Worm (Caenorhabditis elegans): ENCODE measurements around the gene sptf-2.

DNA sequence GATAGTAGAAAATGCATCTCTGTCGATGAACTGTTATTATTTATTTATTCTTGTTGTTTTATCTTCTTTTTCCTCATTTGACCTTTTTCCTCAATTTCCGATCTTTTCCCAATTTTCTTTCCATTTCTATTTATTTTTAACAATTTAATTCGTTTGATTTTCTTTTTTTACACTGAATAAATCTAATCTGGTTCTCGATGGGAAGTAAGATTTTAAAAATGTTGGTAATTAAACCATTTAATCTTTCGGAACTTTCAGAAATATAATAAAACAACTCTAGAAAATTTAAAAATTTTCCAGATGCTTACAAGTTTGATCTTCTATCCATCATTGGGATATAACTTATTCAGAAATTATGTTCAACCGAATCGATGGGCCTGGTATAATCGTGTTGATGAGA is 18.7 kb upstream of the sptf-2 start, which contains the start of gene F28C6.8:
- no peak for TF ChIP-seq spr-3 (GFP tag; optimal IDR thresholded peaks at IDR 0.05)
- TF ChIP-seq hmg-1.1 (GFP tag; IDR thresholded peaks at IDR 0.05), result no peak
- TF ChIP-seq gei-8 (GFP tag; optimal IDR thresholded peaks at IDR 0.05), result no peak

Data from whole organism, L4 larva.